Fruit fly (Drosophila melanogaster): Measurements from ENCODE around the gene Naa30B.

Naa30B gene

dm6 chr3L:1489523-1489922 is 17.7 kb upstream of the Naa30B start, which contains the start of gene stet (continued):
- no peak for TF ChIP-seq Asciz (GFP tag; optimal IDR thresholded peaks at IDR 0.05)
- peak; percentile 25; the same call in 1 of the 3 replicates for TF ChIP-seq row (GFP tag; IDR thresholded peaks at IDR 0.05)
- no peak for TF ChIP-seq CG15696 (tag; optimal IDR thresholded peaks at IDR 0.05)
- no peak for TF ChIP-seq cas (GFP tag; IDR thresholded peaks at IDR 0.05)
- no peak for TF ChIP-seq CG6765 (GFP tag; optimal IDR thresholded peaks at IDR 0.05)
- no peak for TF ChIP-seq CG9817 (tag; optimal IDR thresholded peaks at IDR 0.05)
- TF ChIP-seq gsb (GFP tag; IDR thresholded peaks at IDR 0.05), result no peak
- TF ChIP-seq Antp (GFP tag; optimal IDR thresholded peaks at IDR 0.05), result no peak
- no peak for TF ChIP-seq CoRest (tag; optimal IDR thresholded peaks at IDR 0.05)
- TF ChIP-seq CG1529 (GFP tag; optimal IDR thresholded peaks at IDR 0.05), result no peak
- TF ChIP-seq Vsx1 (GFP tag; optimal IDR thresholded peaks at IDR 0.05), result no peak
- peak; percentile 41; the same call in 2 of the 3 replicates for TF ChIP-seq CG14860 (GFP tag; IDR thresholded peaks at IDR 0.05; ENCODE audit: partially characterized antibody)
- TF ChIP-seq CG2116 (GFP tag; optimal IDR thresholded peaks at IDR 0.05), result no peak
- TF ChIP-seq emc (GFP tag; optimal IDR thresholded peaks at IDR 0.05), result no peak
- no peak for TF ChIP-seq disco-r (GFP tag; optimal IDR thresholded peaks at IDR 0.05)
- TF ChIP-seq slp2 (GFP tag; optimal IDR thresholded peaks at IDR 0.05), result no peak
- no peak for TF ChIP-seq CG3163 (GFP tag; optimal IDR thresholded peaks at IDR 0.05)
- TF ChIP-seq CG31441 (GFP tag; IDR thresholded peaks at IDR 0.05), result no peak
- TF ChIP-seq lola (GFP tag; optimal IDR thresholded peaks at IDR 0.05), result no peak
- TF ChIP-seq grn (GFP tag; optimal IDR thresholded peaks at IDR 0.05), result no peak
- TF ChIP-seq Abd-B (GFP tag; optimal IDR thresholded peaks at IDR 0.05), result no peak
- TF ChIP-seq CG8478 (optimal IDR thresholded peaks at IDR 0.05), result no peak
- TF ChIP-seq shn (GFP tag; optimal IDR thresholded peaks at IDR 0.05), result no peak
- TF ChIP-seq HLH54F (GFP tag; optimal IDR thresholded peaks at IDR 0.05), result no peak
- no peak for TF ChIP-seq pum (GFP tag; optimal IDR thresholded peaks at IDR 0.05)
- no peak for TF ChIP-seq Doc2 (GFP tag; IDR thresholded peaks at IDR 0.05)
- no peak for TF ChIP-seq gsb-n (tag; optimal IDR thresholded peaks at IDR 0.05)
- TF ChIP-seq pnt (GFP tag; optimal IDR thresholded peaks at IDR 0.05), result no peak
- no peak for TF ChIP-seq CG17802 (tag; optimal IDR thresholded peaks at IDR 0.05)
- no peak for TF ChIP-seq exex (tag; optimal IDR thresholded peaks at IDR 0.05)
- TF ChIP-seq run (tag; optimal IDR thresholded peaks at IDR 0.05), result no peak
- TF ChIP-seq CG4282 (GFP tag; optimal IDR thresholded peaks at IDR 0.05), result no peak
- no peak for TF ChIP-seq CG15011 (GFP tag; optimal IDR thresholded peaks at IDR 0.05)
- no peak for TF ChIP-seq sqz (GFP tag; optimal IDR thresholded peaks at IDR 0.05)
- TF ChIP-seq Xrp1 (GFP tag; IDR thresholded peaks at IDR 0.05), result no peak
- no peak for TF ChIP-seq CG12104 (GFP tag; optimal IDR thresholded peaks at IDR 0.05)
- TF ChIP-seq pzg (GFP tag; optimal IDR thresholded peaks at IDR 0.05), result peak; percentile 19
- no peak for TF ChIP-seq Ssrp (tag; optimal IDR thresholded peaks at IDR 0.05)
- no peak for TF ChIP-seq E2f1 (GFP tag; IDR thresholded peaks at IDR 0.05)
- TF ChIP-seq CG3407 (GFP tag; optimal IDR thresholded peaks at IDR 0.05), result no peak
- 0 out of 2 replicates have a peak, but pooled peaks have one; percentile 45 for TF ChIP-seq bbx (GFP tag; IDR thresholded peaks at IDR 0.05; ENCODE audit: partially characterized antibody)
- TF ChIP-seq ATbp (GFP tag; optimal IDR thresholded peaks at IDR 0.05), result no peak
- TF ChIP-seq Sox100B (GFP tag; optimal IDR thresholded peaks at IDR 0.05), result no peak
- TF ChIP-seq en (GFP tag; optimal IDR thresholded peaks at IDR 0.05), result no peak
- TF ChIP-seq mirr (GFP tag; optimal IDR thresholded peaks at IDR 0.05), result peak; percentile 25
- TF ChIP-seq pan (optimal IDR thresholded peaks at IDR 0.05), result no peak
- no peak for TF ChIP-seq pan (GFP tag; optimal IDR thresholded peaks at IDR 0.05 in 1 of 2, IDR thresholded peaks at IDR 0.05 in 1 of 2)
- TF ChIP-seq CG2202 (tag; optimal IDR thresholded peaks at IDR 0.05), result no peak
- TF ChIP-seq Meics (GFP tag; optimal IDR thresholded peaks at IDR 0.05), result no peak
- TF ChIP-seq CG4854 (GFP tag; optimal IDR thresholded peaks at IDR 0.05), result no peak
- no peak for TF ChIP-seq bigmax (GFP tag; optimal IDR thresholded peaks at IDR 0.05)
- no peak for TF ChIP-seq CG16863 (GFP tag; optimal IDR thresholded peaks at IDR 0.05)

All from whole organism, embryonic.